Worm (Caenorhabditis elegans): ENCODE data around the gene mom-1.

DNA sequence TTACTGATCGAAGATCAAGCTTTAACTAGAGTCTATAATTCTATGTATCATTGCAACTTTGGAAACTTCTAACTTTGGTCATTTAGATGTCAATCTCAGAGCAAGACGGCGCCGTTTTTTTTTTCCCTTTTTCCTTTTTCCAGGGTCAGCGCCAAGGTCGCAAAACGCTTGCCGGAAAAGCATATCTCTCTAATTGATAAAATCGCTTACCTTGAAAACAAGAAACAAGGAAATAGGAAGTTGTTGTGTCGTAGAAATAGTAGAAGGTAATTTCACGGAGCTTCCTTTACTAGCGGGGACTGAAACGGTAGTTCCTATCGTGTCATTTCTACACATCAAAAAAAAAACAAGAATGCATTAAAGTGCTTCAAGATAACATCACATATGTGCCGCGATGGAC is 28.5 kb downstream of the mom-1 start:
- TF ChIP-seq elt-3 (tag; optimal IDR thresholded peaks at IDR 0.05) (no peak), elt-1 (tag; optimal IDR thresholded peaks at IDR 0.05; ENCODE audit: borderline replicate concordance, insufficient read depth) (no peak), unc-39 (tag; optimal IDR thresholded peaks at IDR 0.05) (no peak), nhr-237 (tag; optimal IDR thresholded peaks at IDR 0.05) (no peak), nhr-76 (tag; optimal IDR thresholded peaks at IDR 0.05) (no peak), ztf-11 (tag; optimal IDR thresholded peaks at IDR 0.05) (no peak), ces-1 (GFP tag; optimal IDR thresholded peaks at IDR 0.05) (no peak), blmp-1 (tag; optimal IDR thresholded peaks at IDR 0.05) (no peak), pha-4 (tag; optimal IDR thresholded peaks at IDR 0.05) (no peak), lsy-2 (tag; optimal IDR thresholded peaks at IDR 0.05) (no peak), nhr-12 (tag; optimal IDR thresholded peaks at IDR 0.05) (no peak), nhr-28 (tag; optimal IDR thresholded peaks at IDR 0.05) (no peak)
